Fruit fly (Drosophila melanogaster) whole organism, larva: Measurements from ENCODE around the gene drpr.

Source experiments
- noc ChIP-seq: fragments of 200-800 bp; sonication (Bioruptor generic); optimal IDR thresholded peaks from 3 replicates; lab custom pipeline; 2019; ENCODE audit warnings: missing biosample characterization, mild to moderate bottlenecking, missing genetic modification characterization, moderate library complexity

The drpr gene

dm6 chr3L:1741107-1741506 lies 10.2 kb upstream of the drpr start:
- TF ChIP-seq noc (tag; lab: Kevin White, UChicago) = no peak

dm6 chr3L:1740129-1740975 lies 9.4 kb upstream of the drpr start:
- no peak for TF ChIP-seq noc (tag; lab: Kevin White, UChicago)

dm6 chr3L:1739522-1740128 lies 8.7 kb upstream of the drpr start:
- TF ChIP-seq noc (tag; lab: Kevin White, UChicago) = no peak

- no peak for TF ChIP-seq noc (tag; lab: Kevin White, UChicago)
Observed at dm6 chr3L:1738375-1739328, 7.7 kb upstream of the drpr start, which contains the start of gene Gk2. TSS of gene Gk2 (plus strand) at chr3L:1738407.

- peak; percentile 50 for TF ChIP-seq noc (tag; lab: Kevin White, UChicago)
Observed at dm6 chr3L:1737898-1738322, 7.0 kb upstream of the drpr start, which contains the start of gene PIG-Wb. TSS of gene PIG-Wb (minus strand) at chr3L:1738106.

dm6 chr3L:1735603-1736002 lies 4.7 kb upstream of the drpr start, which contains the start of gene Oseg4:
TSS of gene Oseg4 (minus strand) at chr3L:1735767.
- no peak for TF ChIP-seq noc (tag; lab: Kevin White, UChicago)

dm6 chr3L:1730160-1730595 lies 729 bp downstream of the drpr start:
- TF ChIP-seq noc (tag; lab: Kevin White, UChicago) = no peak

dm6 chr3L:1729380-1730159 lies 1.3 kb downstream of the drpr start:
- no peak for TF ChIP-seq noc (tag; lab: Kevin White, UChicago)

dm6 chr3L:1727431-1727830 lies 3.5 kb downstream of the drpr start:
- TF ChIP-seq noc (tag; lab: Kevin White, UChicago) = no peak

- no peak for TF ChIP-seq noc (tag; lab: Kevin White, UChicago)
Observed at dm6 chr3L:1726747-1727146, 4.2 kb downstream of the drpr start.

dm6 chr3L:1724090-1724489 lies 6.8 kb downstream of the drpr start, which contains the start of gene CG12035:
TSS of gene CG12035 (plus strand) at chr3L:1724390.
- no peak for TF ChIP-seq noc (tag; lab: Kevin White, UChicago)

- TF ChIP-seq noc (tag; lab: Kevin White, UChicago) = no peak
Observed at dm6 chr3L:1723053-1723452, 7.9 kb downstream of the drpr start, which contains the start of gene CG18171. TSS of gene CG18171 (minus strand) at chr3L:1723153.

- TF ChIP-seq noc (tag; lab: Kevin White, UChicago) = no peak
Observed at dm6 chr3L:1711218-1711617, 19.7 kb downstream of the drpr start.

- TF ChIP-seq noc (tag; lab: Kevin White, UChicago) = no peak
Observed at dm6 chr3L:1710562-1710961, 20.3 kb downstream of the drpr start.
